Fruit fly (Drosophila melanogaster) whole organism, embryonic: ENCODE data around the gene Pbgs.

Experiments used
- Ada2b ChIP-seq: fragments of 200-800 bp; sonication (Bioruptor generic); IDR thresholded peaks from 2 replicates; pipeline ENCODE4 v1.3.6; 2022; ENCODE audit warnings: missing biosample characterization, missing genetic modification characterization
- BEAF-32 ChIP-seq: fragments of 200-800 bp; sonication (Bioruptor generic); optimal IDR thresholded peaks from 3 replicates; lab custom pipeline; 2017; ENCODE audit warnings: missing biosample characterization, missing genetic modification characterization, mild to moderate bottlenecking, moderate library complexity, missing genetic modification reagents
- Bteb2 ChIP-seq: fragments of 200-800 bp; sonication (Bioruptor generic); optimal IDR thresholded peaks from 2 replicates; lab custom pipeline; 2016; ENCODE audit warnings: missing biosample characterization, missing genetic modification characterization
- CG12769 ChIP-seq: fragments of 200-800 bp; sonication (Bioruptor generic); optimal IDR thresholded peaks from 2 replicates; lab custom pipeline; 2019; ENCODE audit warnings: missing biosample characterization, mild to moderate bottlenecking, missing genetic modification characterization, moderate library complexity
- CG12942 ChIP-seq: fragments of 200-800 bp; sonication (Bioruptor generic); optimal IDR thresholded peaks from 3 replicates; lab custom pipeline; 2016; ENCODE audit warnings: missing biosample characterization, missing genetic modification characterization
- CG13296 ChIP-seq: fragments of 200-800 bp; sonication (Bioruptor generic); optimal IDR thresholded peaks from 3 replicates; lab custom pipeline; 2018; ENCODE audit warnings: missing biosample characterization, mild to moderate bottlenecking, missing genetic modification characterization
- CG14667 ChIP-seq: fragments of 200-800 bp; sonication (Bioruptor generic); IDR thresholded peaks from 2 replicates; pipeline ENCODE4 v1.3.6; 2022; ENCODE audit warnings: missing biosample characterization, missing genetic modification characterization
- CG14860 ChIP-seq: fragments of 200-800 bp; sonication (Bioruptor generic); IDR thresholded peaks from 3 replicates; pipeline ENCODE4 v1.3.6; 2022; ENCODE audit warnings: missing biosample characterization, missing genetic modification characterization; ENCODE audit not compliant: partially characterized antibody
- CG1529 ChIP-seq: fragments of 200-800 bp; sonication (Bioruptor generic); optimal IDR thresholded peaks from 3 replicates; lab custom pipeline; 2018; ENCODE audit warnings: missing biosample characterization, missing genetic modification characterization
- CG15696 ChIP-seq: fragments of 200-800 bp; sonication (Bioruptor generic); optimal IDR thresholded peaks from 2 replicates; lab custom pipeline; 2019; ENCODE audit warnings: missing biosample characterization, mild to moderate bottlenecking, missing genetic modification characterization, moderate library complexity
- CG2712 ChIP-seq: fragments of 200-800 bp; optimal IDR thresholded peaks from 3 replicates; lab custom pipeline; 2019; ENCODE audit warnings: missing biosample characterization, mild to moderate bottlenecking, missing genetic modification characterization, moderate library complexity
- CG30020 ChIP-seq: fragments of 200-800 bp; optimal IDR thresholded peaks from 2 replicates; lab custom pipeline; 2019; ENCODE audit warnings: missing biosample characterization, mild to moderate bottlenecking, missing genetic modification characterization, moderate library complexity
- CG31388 ChIP-seq: fragments of 200-800 bp; sonication (Bioruptor generic); optimal IDR thresholded peaks from 2 replicates; lab custom pipeline; 2016; ENCODE audit warnings: missing biosample characterization, missing genetic modification characterization
- CG3281 ChIP-seq: fragments of 200-800 bp; sonication (Bioruptor generic); optimal IDR thresholded peaks from 3 replicates; lab custom pipeline; 2017; ENCODE audit warnings: missing biosample characterization, mild to moderate bottlenecking, missing genetic modification characterization
- CG34376 ChIP-seq: fragments of 200-800 bp; sonication (Bioruptor generic); optimal IDR thresholded peaks from 2 replicates; lab custom pipeline; 2018; ENCODE audit warnings: missing biosample characterization, mild to moderate bottlenecking, missing genetic modification characterization
- CG34422 ChIP-seq: fragments of 200-800 bp; sonication (Bioruptor generic); IDR thresholded peaks from 3 replicates; pipeline ENCODE4 v1.3.6; 2022; ENCODE audit warnings: missing biosample characterization, missing genetic modification characterization
- CG3847 ChIP-seq: fragments of 200-800 bp; sonication (Bioruptor generic); IDR thresholded peaks from 2 replicates; pipeline ENCODE4 v1.3.6; 2022; ENCODE audit warnings: missing biosample characterization, missing genetic modification characterization
- CG4282 ChIP-seq: fragments of 200-800 bp; sonication (Bioruptor generic); optimal IDR thresholded peaks from 2 replicates; lab custom pipeline; 2016; ENCODE audit warnings: missing biosample characterization, missing genetic modification characterization
- CG5180 ChIP-seq: fragments of 200-800 bp; sonication (Bioruptor generic); optimal IDR thresholded peaks from 3 replicates; lab custom pipeline; 2017; ENCODE audit warnings: missing biosample characterization, missing genetic modification characterization, mild to moderate bottlenecking, moderate library complexity, missing genetic modification reagents
- CG6175 ChIP-seq: fragments of 200-800 bp; sonication (Bioruptor generic); IDR thresholded peaks from 3 replicates; pipeline ENCODE4 v1.3.6; 2022; ENCODE audit warnings: missing biosample characterization, missing genetic modification characterization
- CG8089 ChIP-seq: fragments of 200-800 bp; sonication (Bioruptor generic); optimal IDR thresholded peaks from 3 replicates; lab custom pipeline; 2016; ENCODE audit warnings: missing biosample characterization, missing genetic modification characterization
- CG9932 ChIP-seq: fragments of 200-800 bp; sonication (Bioruptor generic); IDR thresholded peaks from 2 replicates; pipeline ENCODE4 v1.3.6; 2022; ENCODE audit warnings: missing biosample characterization, missing genetic modification characterization
- Dref ChIP-seq: fragments of 200-800 bp; sonication (Bioruptor generic); IDR thresholded peaks from 2 replicates; pipeline ENCODE4 v1.3.6; 2022; ENCODE audit warnings: missing biosample characterization, missing genetic modification characterization
- E2f1 ChIP-seq: fragments of 200-800 bp; sonication (Bioruptor generic); IDR thresholded peaks from 2 replicates; pipeline ENCODE4 v1.3.6; 2022; ENCODE audit warnings: missing biosample characterization, missing genetic modification characterization
- Hr51 ChIP-seq, 2 experiments: fragments of 200-800 bp; sonication (Bioruptor generic); optimal IDR thresholded peaks; 2 replicates in 1 of 2; 3 replicates in 1 of 2; lab custom pipeline; 2016 to 2018; ENCODE audit warnings: missing biosample characterization in 2 of 2, missing genetic modification characterization in 2 of 2, mild to moderate bottlenecking in 1 of 2, moderate library complexity in 1 of 2
- Oaz ChIP-seq: fragments of 200-800 bp; sonication (Bioruptor generic); IDR thresholded peaks from 2 replicates; pipeline ENCODE4 v1.3.6; 2022; ENCODE audit warnings: missing biosample characterization, missing genetic modification characterization
- Rx ChIP-seq: fragments of 200-800 bp; sonication (Bioruptor generic); IDR thresholded peaks from 2 replicates; pipeline ENCODE4 v1.3.6; 2022; ENCODE audit warnings: missing biosample characterization, missing genetic modification characterization
- Scr ChIP-seq: fragments of 200-800 bp; sonication (Bioruptor generic); IDR thresholded peaks from 2 replicates; pipeline ENCODE4 v1.3.6; 2022; ENCODE audit warnings: missing biosample characterization, missing genetic modification characterization; ENCODE audit not compliant: partially characterized antibody
- Side ChIP-seq: fragments of 200-800 bp; sonication (Bioruptor generic); optimal IDR thresholded peaks from 2 replicates; lab custom pipeline; 2016; ENCODE audit warnings: missing biosample characterization, missing genetic modification characterization
- TFAM ChIP-seq: fragments of 200-800 bp; sonication (Bioruptor generic); optimal IDR thresholded peaks from 2 replicates; lab custom pipeline; 2017; ENCODE audit warnings: missing biosample characterization, missing genetic modification characterization, inconsistent platforms
- Xrp1 ChIP-seq: fragments of 200-800 bp; sonication (Bioruptor generic); IDR thresholded peaks from 2 replicates; pipeline ENCODE4 v1.3.6; 2022; ENCODE audit warnings: missing biosample characterization, missing genetic modification characterization
- bab2 ChIP-seq: fragments of 200-800 bp; sonication (Bioruptor generic); optimal IDR thresholded peaks from 2 replicates; lab custom pipeline; 2016; ENCODE audit warnings: missing biosample characterization, missing genetic modification characterization
- caup ChIP-seq: fragments of 200-800 bp; sonication (Bioruptor generic); optimal IDR thresholded peaks from 3 replicates; lab custom pipeline; 2017; ENCODE audit warnings: missing biosample characterization, mild to moderate bottlenecking, missing genetic modification characterization, moderate library complexity; ENCODE audit not compliant: severe bottlenecking
- dimm ChIP-seq: fragments of 200-800 bp; sonication (Bioruptor generic); IDR thresholded peaks from 2 replicates; pipeline ENCODE4 v1.3.6; 2022; ENCODE audit warnings: missing biosample characterization, missing genetic modification characterization
- gem ChIP-seq: fragments of 200-800 bp; sonication (Bioruptor generic); optimal IDR thresholded peaks from 2 replicates; lab custom pipeline; 2019; ENCODE audit warnings: missing biosample characterization, mild to moderate bottlenecking, missing genetic modification characterization, moderate library complexity
- grn ChIP-seq: fragments of 200-800 bp; sonication (Bioruptor generic); optimal IDR thresholded peaks from 3 replicates; lab custom pipeline; 2017; ENCODE audit warnings: missing biosample characterization, missing genetic modification characterization
- gsb-n ChIP-seq: fragments of 200-800 bp; sonication (Bioruptor generic); optimal IDR thresholded peaks from 3 replicates; lab custom pipeline; 2018; ENCODE audit warnings: missing biosample characterization, mild to moderate bottlenecking, missing genetic modification characterization
- nom ChIP-seq: fragments of 200-800 bp; sonication (Bioruptor generic); optimal IDR thresholded peaks from 2 replicates; lab custom pipeline; 2017; ENCODE audit warnings: missing biosample characterization, missing genetic modification characterization, mild to moderate bottlenecking, moderate library complexity, missing genetic modification reagents
- pb ChIP-seq: fragments of 200-800 bp; sonication (Bioruptor generic); optimal IDR thresholded peaks from 3 replicates; lab custom pipeline; 2016; ENCODE audit warnings: missing biosample characterization, missing genetic modification characterization
- pho ChIP-seq: fragments of 200-800 bp; sonication (Bioruptor generic); optimal IDR thresholded peaks from 2 replicates; lab custom pipeline; 2016; ENCODE audit warnings: missing biosample characterization, missing genetic modification characterization
- prd ChIP-seq, 3 experiments: fragments of >200 bp in 2 of 3; fragments of 200-800 bp in 1 of 3; sonication (Bioruptor generic) in 1 of 3; optimal IDR thresholded peaks in 2 of 3; IDR thresholded peaks in 1 of 3; 2 replicates in 2 of 3; 3 replicates in 1 of 3; pipeline versions ENCODE4 v1.3.6 to Lab custom; 2017 to 2022; ENCODE audit warnings: missing biosample characterization in 1 of 3, missing genetic modification characterization in 1 of 3
- pzg ChIP-seq: fragments of 200-800 bp; sonication (Bioruptor generic); optimal IDR thresholded peaks from 3 replicates; lab custom pipeline; 2018; ENCODE audit warnings: missing biosample characterization, mild to moderate bottlenecking, missing genetic modification characterization, moderate library complexity
- ranshi ChIP-seq: fragments of 200-800 bp; sonication (Bioruptor generic); IDR thresholded peaks from 2 replicates; pipeline ENCODE4 v1.3.6; 2022; ENCODE audit warnings: missing biosample characterization, missing genetic modification characterization
- sens ChIP-seq: fragments of 200-800 bp; sonication (Bioruptor generic); peaks from one replicate; lab custom pipeline; 2016; ENCODE audit warnings: missing biosample characterization, missing genetic modification characterization
- sima ChIP-seq: fragments of 200-800 bp; sonication (Bioruptor generic); optimal IDR thresholded peaks from 2 replicates; lab custom pipeline; 2016; ENCODE audit warnings: missing biosample characterization, missing genetic modification characterization
- stc ChIP-seq: fragments of 200-800 bp; sonication (Bioruptor generic); IDR thresholded peaks from 2 replicates; pipeline ENCODE4 v1.3.6; 2022; ENCODE audit warnings: missing biosample characterization, missing genetic modification characterization
- tap ChIP-seq: fragments of 200-800 bp; optimal IDR thresholded peaks from 3 replicates; lab custom pipeline; 2019; ENCODE audit warnings: missing biosample characterization, mild to moderate bottlenecking, missing genetic modification characterization, moderate library complexity
- zen ChIP-seq: fragments of 200-800 bp; sonication (Bioruptor generic); optimal IDR thresholded peaks from 3 replicates; lab custom pipeline; 2018; ENCODE audit warnings: missing biosample characterization, mild to moderate bottlenecking, missing genetic modification characterization, moderate library complexity

Gene Pbgs

dm6 chr3L:12266343-12267287 lies 4.5 kb downstream of the Pbgs start, which contains the start of gene app (continued):
- TF ChIP-seq tap (tag; lab: Kevin White, UChicago) (peak; percentile 82), CG8089 (GFP tag; lab: Kevin White, UChicago) (peak; percentile 56), CG1529 (GFP tag; lab: Kevin White, UChicago) (peak; percentile 72), Side (peak; percentile 70), CG30020 (tag; lab: Kevin White, UChicago) (peak; percentile 61), stc (GFP tag; lab: Robert Waterston, UW) (peak; percentile 92), grn (GFP tag; lab: Kevin White, UChicago) (no peak), CG14860 (no peak), ranshi (peak; percentile 86), sens (GFP tag; lab: Kevin White, UChicago) (peak; percentile 91), CG6175 (GFP tag; lab: Robert Waterston, UW) (peak; percentile 87; the same call in 2 of the 3 replicates), sima (GFP tag; lab: Kevin White, UChicago) (no peak), Bteb2 (GFP tag; lab: Kevin White, UChicago) (peak; percentile 30), CG13296 (peak; percentile 89), zen (tag; lab: Kevin White, UChicago) (peak; percentile 84), CG34422 (GFP tag; lab: Robert Waterston, UW) (peak; percentile 94), gem (tag; lab: Kevin White, UChicago) (peak; percentile 90), CG2712 (peak; percentile 88), BEAF-32 (peak; percentile 23), CG15696 (tag; lab: Kevin White, UChicago) (peak; percentile 85), Dref (0 out of 2 replicates have a peak, but pooled peaks have one; percentile 22), gsb-n (tag; lab: Kevin White, UChicago) (peak; percentile 77), CG3847 (peak; percentile 84), E2f1 (GFP tag; lab: Robert Waterston, UW) (peak; percentile 91), CG5180 (peak; percentile 69), caup (peak; percentile 89), CG9932 (GFP tag; lab: Robert Waterston, UW) (peak; percentile 89), prd (optimal IDR thresholded peaks at IDR 0.05; lab: Kevin White, UChicago) (no peak), prd (GFP tag; IDR thresholded peaks at IDR 0.05; lab: Robert Waterston, UW) (peak; percentile 95), CG12942 (GFP tag; lab: Kevin White, UChicago) (peak; percentile 69), pb (peak; percentile 57), dimm (peak; percentile 79), CG3281 (peak; percentile 90), CG14667 (GFP tag; lab: Robert Waterston, UW) (peak; percentile 83; the same call in 1 of the 2 replicates), CG4282 (GFP tag; lab: Kevin White, UChicago) (no peak), Rx (GFP tag; lab: Robert Waterston, UW) (peak; percentile 88), CG34376 (GFP tag; lab: Kevin White, UChicago) (peak; percentile 87), CG31388 (GFP tag; lab: Kevin White, UChicago) (peak; percentile 55), Scr (GFP tag; lab: Robert Waterston, UW) (no peak), nom (GFP tag; lab: Kevin White, UChicago) (peak; percentile 52), pho (GFP tag; lab: Kevin White, UChicago) (peak; percentile 68), CG12769 (tag; lab: Kevin White, UChicago) (peak; percentile 90), Hr51 (GFP tag; optimal IDR thresholded peaks at IDR 0.05; lab: Kevin White, UChicago) (peak; percentile 51 to 87), Xrp1 (GFP tag; lab: Robert Waterston, UW) (peak; percentile 95), Oaz (GFP tag; lab: Robert Waterston, UW) (peak; percentile 81), Ada2b (GFP tag; lab: Robert Waterston, UW) (peak; percentile 84), bab2 (GFP tag; lab: Kevin White, UChicago) (peak; percentile 76), pzg (GFP tag; lab: Kevin White, UChicago) (peak; percentile 61), TFAM (peak; percentile 40)
